Worm (Caenorhabditis elegans) whole organism, L4 larva: Measurements from ENCODE around the gene F16G10.8.

Source experiments
- cey-2 ChIP-seq: sonication (generic microtip); optimal IDR thresholded peaks from 3 replicates; lab custom pipeline; 2017; ENCODE audit warnings: missing genetic modification characterization, mild to moderate bottlenecking, missing compliant biosample characterization, antibody characterized with exemption, borderline replicate concordance; ENCODE audit not compliant: insufficient read depth
- snpc-4 ChIP-seq: fragments of 150-350 bp; optimal IDR thresholded peaks from 2 replicates; lab custom pipeline; 2014; ENCODE audit warnings: missing biosample characterization, missing genetic modification characterization
- unc-62 ChIP-seq, 3 experiments: fragments of 150-350 bp in 1 of 3; sonication (generic microtip); optimal IDR thresholded peaks in 2 of 3; peaks in 1 of 3; 1 replicate in 1 of 3; 2 replicates in 2 of 3; lab custom pipeline; 2014 to 2017; ENCODE audit warnings: missing biosample characterization in 3 of 3, missing genetic modification characterization in 3 of 3, missing genetic modification reagents in 3 of 3, missing genotype in 1 of 3

- TF ChIP-seq cey-2 (tag; lab: Kevin White, UChicago) (no peak), snpc-4 (tag; lab: Kevin White, UChicago) (no peak), unc-62 (GFP tag; optimal IDR thresholded peaks at IDR 0.05 in 1 of 2; lab: Kevin White, UChicago) (no peak), unc-62 (tag; optimal IDR thresholded peaks at IDR 0.05; lab: Kevin White, UChicago) (no peak)
Measured at ce11 chrII:2417889-2418288, 34.7 kb upstream of the F16G10.8 start, which contains the start of the genes F42G2.5 and F42G2.7.
